Worm (Caenorhabditis elegans) whole organism, early embryonic: ENCODE results near the gene mdt-21.

Source experiments
- ama-1 ChIP-seq: fragments of 150-350 bp; optimal IDR thresholded peaks from 2 replicates; lab custom pipeline; 2014
- ceh-36 ChIP-seq: sonication (generic microtip); optimal IDR thresholded peaks from 2 replicates; lab custom pipeline; 2016; ENCODE audit warnings: missing genetic modification characterization, inconsistent platforms, missing compliant biosample characterization
- ets-7 ChIP-seq: sonication (generic microtip); optimal IDR thresholded peaks from 2 replicates; lab custom pipeline; 2016; ENCODE audit warnings: missing genotype, missing genetic modification characterization, missing compliant biosample characterization
- hmbx-1 ChIP-seq: sonication (generic microtip); optimal IDR thresholded peaks from 2 replicates; lab custom pipeline; 2016; ENCODE audit warnings: mild to moderate bottlenecking, missing genetic modification characterization, missing compliant biosample characterization
- hmg-4 ChIP-seq: fragments of 200-800 bp; sonication (Bioruptor generic); optimal IDR thresholded peaks from 2 replicates; lab custom pipeline; 2018; ENCODE audit warnings: mild to moderate bottlenecking, missing genetic modification characterization, missing compliant biosample characterization
- pes-1 ChIP-seq: fragments of 200-800 bp; sonication (Bioruptor generic); IDR thresholded peaks from 2 replicates; pipeline ENCODE4 v1.3.6; 2022; ENCODE audit warnings: missing genetic modification reagents, missing genetic modification characterization, missing compliant biosample characterization
- sea-1 ChIP-seq: fragments of 200-800 bp; sonication (Bioruptor generic); conservative IDR thresholded peaks from 2 replicates; pipeline ENCODE4 v1.3.6; 2022; ENCODE audit warnings: missing genetic modification characterization, missing compliant biosample characterization
- tbx-11 ChIP-seq: fragments of 200-800 bp; sonication (Bioruptor generic); IDR thresholded peaks from 2 replicates; pipeline ENCODE4 v1.3.6; 2022; ENCODE audit warnings: missing genetic modification characterization, missing compliant biosample characterization
- tbx-37 ChIP-seq: fragments of 200-800 bp; sonication (Bioruptor generic); conservative IDR thresholded peaks from 2 replicates; pipeline ENCODE4 v1.3.6; 2022; ENCODE audit warnings: missing genetic modification reagents, missing genetic modification characterization, missing compliant biosample characterization
- tra-4 ChIP-seq: sonication (generic microtip); optimal IDR thresholded peaks from 2 replicates; lab custom pipeline; 2017; ENCODE audit warnings: missing genetic modification characterization, missing compliant biosample characterization

- TF ChIP-seq pes-1 (GFP tag; lab: Robert Waterston, UW) = no peak
- no peak for TF ChIP-seq tra-4 (tag; lab: Kevin White, UChicago)
- no peak for TF ChIP-seq tbx-37 (GFP tag; lab: Robert Waterston, UW)
- no peak for TF ChIP-seq sea-1 (GFP tag; lab: Robert Waterston, UW)
- TF ChIP-seq hmg-4 (GFP tag; lab: Kevin White, UChicago) = no peak
- no peak for TF ChIP-seq tbx-11 (GFP tag; lab: Robert Waterston, UW)
- no peak for TF ChIP-seq ceh-36
- TF ChIP-seq ets-7 (tag; lab: Kevin White, UChicago) = no peak
- no peak for TF ChIP-seq hmbx-1 (tag; lab: Kevin White, UChicago)
- no peak for TF ChIP-seq ama-1
These were observed 39.1 kb downstream of the mdt-21 start, which contains the start of gene C18D11.1 for ce11 chrIII:11816523-11817003.
